Fruit fly (Drosophila melanogaster): ENCODE data around the gene AANATL7.

DNA sequence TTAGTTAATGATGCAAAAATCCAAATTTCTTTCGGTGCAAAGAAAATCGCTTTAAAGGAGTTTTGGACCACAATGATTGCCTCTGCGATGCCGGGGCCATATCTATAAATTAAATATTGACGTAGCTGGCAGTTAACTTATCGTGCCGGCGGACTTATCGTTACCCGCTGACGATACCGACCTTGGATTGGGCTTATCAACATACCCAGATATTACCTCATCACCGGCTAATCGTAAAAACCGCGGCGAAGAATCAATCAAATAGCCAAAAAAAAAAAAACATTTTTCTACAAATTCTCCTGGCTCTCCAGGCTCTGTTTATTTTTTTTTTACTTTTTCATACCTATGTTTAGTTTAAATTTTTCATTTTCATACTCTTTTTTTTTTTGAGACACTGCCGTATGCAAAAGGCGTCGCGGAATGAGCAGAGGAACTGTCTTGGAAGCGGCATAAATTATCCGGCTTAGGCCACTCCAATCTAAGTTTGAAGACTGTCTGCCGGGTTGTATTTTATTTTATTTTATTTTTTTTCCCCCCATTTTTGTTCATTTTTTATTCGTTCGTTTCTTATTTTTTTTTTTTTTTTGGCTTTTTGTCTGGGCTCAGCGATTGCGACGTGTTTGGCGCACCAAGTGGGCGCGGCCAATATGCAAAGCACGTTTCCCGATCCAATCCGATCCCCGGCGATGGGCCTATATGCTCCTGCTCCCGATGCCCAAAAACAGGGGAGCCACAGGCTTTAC is 45.6 kb upstream of the AANATL7 start:
- TF ChIP-seq psq (optimal IDR thresholded peaks at IDR 0.05) (no peak), usp (GFP tag; optimal IDR thresholded peaks at IDR 0.05) (no peak), pan (optimal IDR thresholded peaks at IDR 0.05) (no peak), EcR (GFP tag; optimal IDR thresholded peaks at IDR 0.05) (no peak), CG8478 (optimal IDR thresholded peaks at IDR 0.05) (no peak), Dll (optimal IDR thresholded peaks at IDR 0.05) (no peak)
